Worm (Caenorhabditis elegans): Measurements from ENCODE around the gene srw-118.

- TF ChIP-seq ceh-14 (tag; optimal IDR thresholded peaks at IDR 0.05) (no peak), lim-6 (tag; optimal IDR thresholded peaks at IDR 0.05) (no peak)
Measured at ce11 chrV:2996105-2996504, 16.2 kb upstream of the srw-118 start, which contains the start of gene srw-120.

Measured in whole organism, late embryonic.